Worm (Caenorhabditis elegans) whole organism, L4/young adult: ENCODE results near the gene daf-22.

ENCODE experiments used
- dao-5 ChIP-seq: sonication (generic microtip); optimal IDR thresholded peaks from 2 replicates; lab custom pipeline; 2016; ENCODE audit warnings: missing genotype, missing genetic modification characterization, moderate library complexity, missing compliant biosample characterization
- him-1 ChIP-seq: sonication (generic microtip); optimal IDR thresholded peaks from 2 replicates; lab custom pipeline; 2016; ENCODE audit warnings: missing genotype, missing genetic modification reagents, missing genetic modification characterization, missing compliant biosample characterization

- TF ChIP-seq him-1 (tag; lab: Kevin White, UChicago), result no peak
- no peak for TF ChIP-seq dao-5
Observed at ce11 chrII:12385815-12386214, 39.7 kb downstream of the daf-22 start.
